Worm (Caenorhabditis elegans): ENCODE results near the gene srh-284.

The srh-284 gene

ce11 chrV:17721709-17722108 lies 45.6 kb upstream of the srh-284 start (continued):
- TF ChIP-seq xnd-1 (tag; optimal IDR thresholded peaks at IDR 0.05), result no peak
- TF ChIP-seq lir-1 (GFP tag; conservative IDR thresholded peaks at IDR 0.05), result no peak
- TF ChIP-seq nfya-1 (tag; optimal IDR thresholded peaks at IDR 0.05; ENCODE audit: borderline replicate concordance, insufficient read depth), result no peak
- no peak for TF ChIP-seq F57C9.4 (tag; optimal IDR thresholded peaks at IDR 0.05)
- TF ChIP-seq ets-4 (GFP tag; optimal IDR thresholded peaks at IDR 0.05), result peak; percentile 49
- no peak for TF ChIP-seq F10E7.11 (tag; optimal IDR thresholded peaks at IDR 0.05)
- TF ChIP-seq nhr-120 (GFP tag; IDR thresholded peaks at IDR 0.05), result no peak
- no peak for TF ChIP-seq T07F8.4 (tag; optimal IDR thresholded peaks at IDR 0.05)
- TF ChIP-seq ceh-58 (GFP tag; IDR thresholded peaks at IDR 0.05), result no peak
- TF ChIP-seq madf-3 (GFP tag; IDR thresholded peaks at IDR 0.05), result no peak
- TF ChIP-seq attf-5 (GFP tag; optimal IDR thresholded peaks at IDR 0.05), result peak; percentile 12
- no peak for TF ChIP-seq hsf-1 (GFP tag; IDR thresholded peaks at IDR 0.05)
- TF ChIP-seq mxl-1 (tag; optimal IDR thresholded peaks at IDR 0.05), result no peak
- no peak for TF ChIP-seq ztf-25 (GFP tag; IDR thresholded peaks at IDR 0.05)
- no peak for TF ChIP-seq cebp-2 (GFP tag; IDR thresholded peaks at IDR 0.05)
- no peak for TF ChIP-seq lag-1 (GFP tag; IDR thresholded peaks at IDR 0.05)
- no peak for TF ChIP-seq egl-18 (GFP tag; IDR thresholded peaks at IDR 0.05)
- TF ChIP-seq ceh-91 (GFP tag; IDR thresholded peaks at IDR 0.05), result no peak
- peak; percentile 99 for TF ChIP-seq nhr-80 (tag; optimal IDR thresholded peaks at IDR 0.05)
- no peak for TF ChIP-seq egl-44 (GFP tag; IDR thresholded peaks at IDR 0.05)
- TF ChIP-seq attf-3 (GFP tag; conservative IDR thresholded peaks at IDR 0.05), result no peak
- TF ChIP-seq akir-1 (GFP tag; optimal IDR thresholded peaks at IDR 0.05), result no peak
- 0 out of 2 replicates have a peak, but pooled peaks have one; percentile 53 for TF ChIP-seq nfyb-1 (GFP tag; IDR thresholded peaks at IDR 0.05)
- no peak for TF ChIP-seq hmg-1.2 (GFP tag; IDR thresholded peaks at IDR 0.05)
- no peak for TF ChIP-seq F23B12.7 (tag; optimal IDR thresholded peaks at IDR 0.05; ENCODE audit: insufficient read depth)
- peak; percentile 83 for TF ChIP-seq atf-7 (tag; optimal IDR thresholded peaks at IDR 0.05)
- no peak for TF ChIP-seq ceh-100 (GFP tag; IDR thresholded peaks at IDR 0.05)
- TF ChIP-seq rec-8 (tag; optimal IDR thresholded peaks at IDR 0.05), result no peak
- TF ChIP-seq ceh-27 (GFP tag; optimal IDR thresholded peaks at IDR 0.05), result no peak
- no peak for TF ChIP-seq tlf-1 (GFP tag; optimal IDR thresholded peaks at IDR 0.05)
- no peak for TF ChIP-seq Y67H2A.10 (GFP tag; conservative IDR thresholded peaks at IDR 0.05)
- no peak for TF ChIP-seq aptf-3 (GFP tag; IDR thresholded peaks at IDR 0.05)
- TF ChIP-seq bed-2 (GFP tag; IDR thresholded peaks at IDR 0.05), result no peak
- no peak for TF ChIP-seq dpff-1 (tag; optimal IDR thresholded peaks at IDR 0.05)
- TF ChIP-seq die-1 (tag; optimal IDR thresholded peaks at IDR 0.05), result no peak
- no peak for TF ChIP-seq ztf-6 (GFP tag; IDR thresholded peaks at IDR 0.05)
- TF ChIP-seq Y56A3A.18 (GFP tag; IDR thresholded peaks at IDR 0.05), result no peak
- TF ChIP-seq tbx-9 (tag; optimal IDR thresholded peaks at IDR 0.05; ENCODE audit: borderline replicate concordance), result no peak
- TF ChIP-seq C06A6.2 (GFP tag; conservative IDR thresholded peaks at IDR 0.05), result no peak
- TF ChIP-seq T26A5.8 (tag; optimal IDR thresholded peaks at IDR 0.05), result no peak
- TF ChIP-seq madf-6 (GFP tag; IDR thresholded peaks at IDR 0.05), result no peak
- TF ChIP-seq ztf-26 (tag; optimal IDR thresholded peaks at IDR 0.05), result peak; percentile 15
- TF ChIP-seq Y53F4B.3 (GFP tag; IDR thresholded peaks at IDR 0.05), result no peak
- no peak for TF ChIP-seq F22D6.2 (tag; optimal IDR thresholded peaks at IDR 0.05)
- no peak for TF ChIP-seq F55B11.4 (tag; optimal IDR thresholded peaks at IDR 0.05; ENCODE audit: borderline replicate concordance, insufficient read depth)
- TF ChIP-seq let-607 (tag; optimal IDR thresholded peaks at IDR 0.05), result peak in 1 of 2 experiments; percentile 31
- peak; percentile 56; the same call in 1 of the 2 replicates for TF ChIP-seq dox-1 (GFP tag; IDR thresholded peaks at IDR 0.05)
- TF ChIP-seq ccch-3 (GFP tag; optimal IDR thresholded peaks at IDR 0.05), result no peak
- TF ChIP-seq lin-54 (GFP tag; optimal IDR thresholded peaks at IDR 0.05), result no peak
- no peak for TF ChIP-seq lin-40 (tag; optimal IDR thresholded peaks at IDR 0.05)
